Worm (Caenorhabditis elegans) whole organism, L4 larva: ENCODE measurements around the gene ugt-8.

ENCODE experiments used
- F10B5.3 ChIP-seq: sonication (generic microtip); optimal IDR thresholded peaks from 2 replicates; lab custom pipeline; 2016; ENCODE audit warnings: mild to moderate bottlenecking, missing genetic modification characterization, missing compliant biosample characterization
- F26F4.8 ChIP-seq: fragments of 200-800 bp; sonication (Bioruptor generic); conservative IDR thresholded peaks from 2 replicates; pipeline ENCODE4 v1.3.6; 2022; ENCODE audit warnings: missing genetic modification characterization, missing compliant biosample characterization
- R02D3.7 ChIP-seq: fragments of 150-350 bp; sonication (generic microtip); optimal IDR thresholded peaks from 3 replicates; lab custom pipeline; 2014; ENCODE audit warnings: missing biosample characterization, missing genetic modification characterization
- Y105C5A.15 ChIP-seq: fragments of 200-800 bp; sonication (Bioruptor generic); IDR thresholded peaks from 2 replicates; pipeline ENCODE4 v1.3.6; 2022; ENCODE audit warnings: missing genetic modification characterization, missing compliant biosample characterization
- Y48G9A.11 ChIP-seq: fragments of 200-800 bp; sonication (Bioruptor generic); IDR thresholded peaks from 2 replicates; pipeline ENCODE4 v1.3.6; 2022; ENCODE audit warnings: missing genetic modification reagents, missing genetic modification characterization, missing compliant biosample characterization
- ZK337.2 ChIP-seq: fragments of 200-800 bp; sonication (Bioruptor generic); IDR thresholded peaks from 2 replicates; pipeline ENCODE4 v1.3.6; 2022; ENCODE audit warnings: missing genetic modification reagents, missing genetic modification characterization, missing compliant biosample characterization
- aha-1 ChIP-seq: fragments of 150-350 bp; peaks from one replicate; lab custom pipeline; 2014; ENCODE audit warnings: missing biosample characterization, missing genetic modification characterization
- ama-1 ChIP-seq: fragments of 150-350 bp; optimal IDR thresholded peaks from 2 replicates; lab custom pipeline; 2014; ENCODE audit warnings: inconsistent platforms, mixed read lengths
- arid-1 ChIP-seq: fragments of 200-800 bp; sonication (Bioruptor generic); conservative IDR thresholded peaks from 2 replicates; pipeline ENCODE4 v1.3.6; 2022; ENCODE audit warnings: missing genetic modification reagents, missing genetic modification characterization, missing compliant biosample characterization
- ceh-28 ChIP-seq: fragments of 150-350 bp; optimal IDR thresholded peaks from 2 replicates; lab custom pipeline; 2014; ENCODE audit warnings: missing biosample characterization, missing genetic modification reagents, missing genetic modification characterization
- ces-1 ChIP-seq: fragments of 150-350 bp; sonication (generic microtip); optimal IDR thresholded peaks from 4 replicates; lab custom pipeline; 2014; ENCODE audit warnings: missing biosample characterization, missing genetic modification reagents, missing genetic modification characterization
- cey-2 ChIP-seq: sonication (generic microtip); optimal IDR thresholded peaks from 3 replicates; lab custom pipeline; 2017; ENCODE audit warnings: missing genetic modification characterization, mild to moderate bottlenecking, missing compliant biosample characterization, antibody characterized with exemption, borderline replicate concordance; ENCODE audit not compliant: insufficient read depth
- ctbp-1 ChIP-seq: fragments of 200-800 bp; sonication (Bioruptor generic); IDR thresholded peaks from 2 replicates; pipeline ENCODE4 v1.3.6; 2022; ENCODE audit warnings: missing genetic modification reagents, missing genetic modification characterization, missing compliant biosample characterization
- daf-12 ChIP-seq: fragments of 150-350 bp; optimal IDR thresholded peaks from 2 replicates; lab custom pipeline; 2014; ENCODE audit warnings: missing biosample characterization, missing genetic modification reagents, missing genetic modification characterization
- daf-19 ChIP-seq: fragments of 200-800 bp; sonication (Bioruptor generic); conservative IDR thresholded peaks from 2 replicates; pipeline ENCODE4 v1.3.6; 2022; ENCODE audit warnings: missing genetic modification characterization, missing compliant biosample characterization
- dmd-8 ChIP-seq: fragments of 200-800 bp; sonication (Bioruptor generic); IDR thresholded peaks from 2 replicates; pipeline ENCODE4 v1.3.6; 2022; ENCODE audit warnings: missing genetic modification characterization, missing compliant biosample characterization
- dpl-1 ChIP-seq: fragments of 150-350 bp; optimal IDR thresholded peaks from 2 replicates; lab custom pipeline; 2014; ENCODE audit warnings: missing biosample characterization, missing genetic modification reagents, missing genetic modification characterization
- egl-27 ChIP-seq: sonication (generic microtip); optimal IDR thresholded peaks from 3 replicates; lab custom pipeline; 2017; ENCODE audit warnings: missing biosample characterization, missing genetic modification reagents, missing genetic modification characterization
- egl-43 ChIP-seq: fragments of 200-800 bp; sonication (Bioruptor generic); IDR thresholded peaks from 2 replicates; pipeline ENCODE4 v1.3.6; 2022; ENCODE audit warnings: missing genetic modification reagents, missing genetic modification characterization, missing compliant biosample characterization
- fkh-10 ChIP-seq: fragments of 150-350 bp; optimal IDR thresholded peaks from 2 replicates; lab custom pipeline; 2014; ENCODE audit warnings: missing biosample characterization, missing genetic modification reagents, missing genetic modification characterization
- hif-1 ChIP-seq, 2 experiments: sonication (generic microtip); optimal IDR thresholded peaks; 2 replicates each; lab custom pipeline; 2016 to 2017; ENCODE audit warnings: missing compliant biosample characterization in 2 of 2, missing genetic modification characterization in 2 of 2, missing genetic modification reagents in 2 of 2, missing genotype in 2 of 2, mild to moderate bottlenecking in 1 of 2
- hlh-11 ChIP-seq: fragments of 200-800 bp; sonication (Bioruptor generic); optimal IDR thresholded peaks from 2 replicates; lab custom pipeline; 2018; ENCODE audit warnings: mild to moderate bottlenecking, missing genetic modification characterization, missing compliant biosample characterization
- jun-1 ChIP-seq: fragments of 150-350 bp; optimal IDR thresholded peaks from 2 replicates; lab custom pipeline; 2014; ENCODE audit warnings: missing biosample characterization, missing genetic modification reagents, missing genetic modification characterization
- lin-15B ChIP-seq: fragments of 150-350 bp; sonication (generic microtip); optimal IDR thresholded peaks from 3 replicates; lab custom pipeline; 2014; ENCODE audit warnings: missing biosample characterization, missing genetic modification characterization
- nhr-111 ChIP-seq: fragments of 200-800 bp; sonication (Bioruptor generic); optimal IDR thresholded peaks from 2 replicates; lab custom pipeline; 2018; ENCODE audit warnings: mild to moderate bottlenecking, missing genetic modification characterization, missing compliant biosample characterization
- nhr-237 ChIP-seq: sonication (generic microtip); optimal IDR thresholded peaks from 2 replicates; lab custom pipeline; 2017; ENCODE audit warnings: missing biosample characterization, missing genetic modification characterization
- nhr-25 ChIP-seq: sonication (generic microtip); optimal IDR thresholded peaks from 2 replicates; lab custom pipeline; 2017; ENCODE audit warnings: missing genetic modification characterization, mild to moderate bottlenecking, missing compliant biosample characterization, antibody characterized with exemption, moderate library complexity, borderline replicate concordance; ENCODE audit not compliant: insufficient read depth
- nhr-28 ChIP-seq: fragments of 150-350 bp; optimal IDR thresholded peaks from 2 replicates; lab custom pipeline; 2014; ENCODE audit warnings: missing biosample characterization, missing genetic modification characterization
- nhr-76 ChIP-seq: fragments of 150-350 bp; optimal IDR thresholded peaks from 2 replicates; lab custom pipeline; 2014; ENCODE audit warnings: missing biosample characterization, missing genetic modification characterization
- nhr-77 ChIP-seq: fragments of 150-350 bp; optimal IDR thresholded peaks from 2 replicates; lab custom pipeline; 2014; ENCODE audit warnings: missing biosample characterization, missing genetic modification characterization
- pha-4 ChIP-seq, 2 experiments: fragments of 150-350 bp in 1 of 2; fragments of 200-800 bp in 1 of 2; sonication (Bioruptor generic) in 1 of 2; IDR thresholded peaks in 1 of 2; optimal IDR thresholded peaks in 1 of 2; 2 replicates each; pipeline versions ENCODE4 v1.3.6 to Lab custom; 2014 to 2022; ENCODE audit warnings: missing genetic modification characterization in 2 of 2, missing genetic modification reagents in 2 of 2, missing biosample characterization in 1 of 2, missing compliant biosample characterization in 1 of 2
- php-3 ChIP-seq: fragments of 200-800 bp; sonication (Bioruptor generic); IDR thresholded peaks from 2 replicates; pipeline ENCODE4 v1.3.6; 2022; ENCODE audit warnings: missing genetic modification reagents, missing genetic modification characterization, missing compliant biosample characterization
- pqm-1 ChIP-seq: sonication (generic microtip); optimal IDR thresholded peaks from 2 replicates; lab custom pipeline; 2017; ENCODE audit warnings: missing biosample characterization, missing genetic modification characterization
- rbr-2 ChIP-seq: sonication (generic microtip); optimal IDR thresholded peaks from 2 replicates; lab custom pipeline; 2016; ENCODE audit warnings: missing genotype, missing genetic modification characterization, missing compliant biosample characterization
- skn-1 ChIP-seq: fragments of 150-350 bp; optimal IDR thresholded peaks from 2 replicates; lab custom pipeline; 2014; ENCODE audit warnings: missing biosample characterization, missing genetic modification characterization
- snpc-4 ChIP-seq: fragments of 150-350 bp; optimal IDR thresholded peaks from 2 replicates; lab custom pipeline; 2014; ENCODE audit warnings: missing biosample characterization, missing genetic modification characterization
- spr-1 ChIP-seq: sonication (generic microtip); optimal IDR thresholded peaks from 2 replicates; lab custom pipeline; 2016; ENCODE audit warnings: mild to moderate bottlenecking, missing genetic modification characterization, missing compliant biosample characterization
- unc-62 ChIP-seq, 3 experiments: fragments of 150-350 bp in 1 of 3; sonication (generic microtip); optimal IDR thresholded peaks in 2 of 3; peaks in 1 of 3; 1 replicate in 1 of 3; 2 replicates in 2 of 3; lab custom pipeline; 2014 to 2017; ENCODE audit warnings: missing biosample characterization in 3 of 3, missing genetic modification characterization in 3 of 3, missing genetic modification reagents in 3 of 3, missing genotype in 1 of 3
- zag-1 ChIP-seq: fragments of 150-350 bp; optimal IDR thresholded peaks from 2 replicates; lab custom pipeline; 2014; ENCODE audit warnings: missing biosample characterization, missing genetic modification characterization
- zfp-3 ChIP-seq: fragments of 200-800 bp; sonication (Bioruptor generic); conservative IDR thresholded peaks from 2 replicates; pipeline ENCODE4 v1.3.6; 2022; ENCODE audit warnings: missing genetic modification reagents, missing genetic modification characterization, missing compliant biosample characterization
- ztf-11 ChIP-seq: fragments of 150-350 bp; optimal IDR thresholded peaks from 2 replicates; lab custom pipeline; 2014; ENCODE audit warnings: missing biosample characterization, missing genetic modification characterization

The ugt-8 gene

ce11 chrV:4935096-4935495, 31.4 kb downstream of the ugt-8 start:
- TF ChIP-seq pqm-1: peak; percentile 68
- no peak for TF ChIP-seq daf-12 (tag; lab: Kevin White, UChicago)

ce11 chrV:4937337-4937736, 33.6 kb downstream of the ugt-8 start:
- no peak for TF ChIP-seq rbr-2 (tag; lab: Kevin White, UChicago)
- TF ChIP-seq unc-62 (GFP tag; optimal IDR thresholded peaks at IDR 0.05 in 1 of 2; lab: Kevin White, UChicago): peak in 1 of 2 experiments; percentile 95
- no peak for TF ChIP-seq unc-62 (tag; optimal IDR thresholded peaks at IDR 0.05; lab: Kevin White, UChicago)

ce11 chrV:4944219-4944618, 40.5 kb downstream of the ugt-8 start, which contains the start of gene str-211:
Gene str-211 (minus strand): TSS chrV:4944319.
- TF ChIP-seq spr-1 (tag; lab: Kevin White, UChicago) (no peak), pha-4 (GFP tag; IDR thresholded peaks at IDR 0.05; lab: Robert Waterston, UW) (no peak), pha-4 (tag; optimal IDR thresholded peaks at IDR 0.05; lab: Kevin White, UChicago) (no peak), nhr-76 (tag; lab: Kevin White, UChicago) (no peak), pqm-1 (no peak), hlh-11 (tag; lab: Kevin White, UChicago) (no peak), F10B5.3 (tag; lab: Kevin White, UChicago) (no peak), daf-19 (GFP tag; lab: Robert Waterston, UW) (no peak), F26F4.8 (GFP tag; lab: Robert Waterston, UW) (no peak), nhr-77 (no peak), unc-62 (GFP tag; optimal IDR thresholded peaks at IDR 0.05 in 1 of 2; lab: Kevin White, UChicago) (no peak), unc-62 (tag; optimal IDR thresholded peaks at IDR 0.05; lab: Kevin White, UChicago) (no peak), zag-1 (tag; lab: Kevin White, UChicago) (no peak), aha-1 (no peak), nhr-237 (tag; lab: Kevin White, UChicago) (no peak), nhr-111 (GFP tag; lab: Kevin White, UChicago) (no peak), zfp-3 (GFP tag; lab: Robert Waterston, UW) (no peak)

ce11 chrV:4948635-4949034, 44.9 kb downstream of the ugt-8 start, which contains the start of gene str-209:
Gene str-209 (plus strand): TSS chrV:4948935.
- TF ChIP-seq ztf-11 (no peak), ces-1 (GFP tag; lab: Kevin White, UChicago) (no peak), ceh-28 (tag; lab: Kevin White, UChicago) (no peak), dpl-1 (GFP tag; lab: Kevin White, UChicago) (no peak), R02D3.7 (tag; lab: Kevin White, UChicago) (no peak), ctbp-1 (GFP tag; lab: Robert Waterston, UW) (no peak), pqm-1 (no peak), dmd-8 (GFP tag; lab: Robert Waterston, UW) (no peak), nhr-111 (GFP tag; lab: Kevin White, UChicago) (no peak), Y48G9A.11 (no peak), rbr-2 (tag; lab: Kevin White, UChicago) (no peak), pha-4 (GFP tag; IDR thresholded peaks at IDR 0.05; lab: Robert Waterston, UW) (no peak), pha-4 (tag; optimal IDR thresholded peaks at IDR 0.05; lab: Kevin White, UChicago) (no peak), php-3 (GFP tag; lab: Robert Waterston, UW) (no peak), spr-1 (tag; lab: Kevin White, UChicago) (no peak), ZK337.2 (GFP tag; lab: Robert Waterston, UW) (no peak), F26F4.8 (GFP tag; lab: Robert Waterston, UW) (no peak), egl-27 (tag; lab: Kevin White, UChicago) (no peak)
- TF ChIP-seq, all 104 proteins: peak for 0

- TF ChIP-seq hif-1 (tag; optimal IDR thresholded peaks at IDR 0.05; lab: Kevin White, UChicago) (no peak), ZK337.2 (GFP tag; lab: Robert Waterston, UW) (no peak), nhr-77 (no peak), snpc-4 (tag; lab: Kevin White, UChicago) (no peak), arid-1 (GFP tag; lab: Robert Waterston, UW) (no peak), nhr-28 (tag; lab: Kevin White, UChicago) (no peak), lin-15B (tag; lab: Kevin White, UChicago) (no peak), skn-1 (tag; lab: Kevin White, UChicago) (no peak), jun-1 (no peak), hlh-11 (tag; lab: Kevin White, UChicago) (no peak), dmd-8 (GFP tag; lab: Robert Waterston, UW) (no peak), nhr-25 (tag; lab: Kevin White, UChicago) (no peak), Y105C5A.15 (no peak), ces-1 (GFP tag; lab: Kevin White, UChicago) (no peak), R02D3.7 (tag; lab: Kevin White, UChicago) (no peak), fkh-10 (GFP tag; lab: Kevin White, UChicago) (no peak), egl-27 (tag; lab: Kevin White, UChicago) (no peak), ama-1 (no peak), egl-43 (GFP tag; lab: Robert Waterston, UW) (no peak), cey-2 (tag; lab: Kevin White, UChicago) (no peak)
Measured at ce11 chrV:4951434-4951833, 47.7 kb downstream of the ugt-8 start, which contains the start of gene str-207. Gene str-207 (plus strand): TSS chrV:4951734.
